Worm (Caenorhabditis elegans) whole organism, L4 larva: ENCODE data around the gene T23G7.2.
A peak's percentile ranks its signal among the peaks of the same experiment; 100 is the strongest.

Experiments used
- aha-1 ChIP-seq: fragments of 150-350 bp; peaks from one replicate; lab custom pipeline; 2014; ENCODE audit warnings: missing biosample characterization, missing genetic modification characterization
- aly-2 ChIP-seq: sonication (generic microtip); optimal IDR thresholded peaks from 2 replicates; lab custom pipeline; 2018; ENCODE audit warnings: missing biosample characterization, missing genetic modification characterization
- ceh-82 ChIP-seq: sonication (generic microtip); optimal IDR thresholded peaks from 2 replicates; lab custom pipeline; 2017; ENCODE audit warnings: missing biosample characterization, missing genetic modification characterization
- ctbp-1 ChIP-seq: fragments of 200-800 bp; sonication (Bioruptor generic); IDR thresholded peaks from 2 replicates; pipeline ENCODE4 v1.3.6; 2022; ENCODE audit warnings: missing genetic modification reagents, missing genetic modification characterization, missing compliant biosample characterization
- daf-12 ChIP-seq: fragments of 150-350 bp; optimal IDR thresholded peaks from 2 replicates; lab custom pipeline; 2014; ENCODE audit warnings: missing biosample characterization, missing genetic modification reagents, missing genetic modification characterization
- daf-16 ChIP-seq, 3 experiments: sonication (generic microtip); optimal IDR thresholded peaks; 2 replicates each; lab custom pipeline; 2016 to 2017; ENCODE audit warnings: missing genetic modification characterization in 3 of 3, missing genetic modification reagents in 3 of 3, mild to moderate bottlenecking in 2 of 3, missing compliant biosample characterization in 2 of 3, missing biosample characterization in 1 of 3, moderate library complexity in 1 of 3
- dve-1 ChIP-seq: sonication (generic microtip); optimal IDR thresholded peaks from 2 replicates; lab custom pipeline; 2017; ENCODE audit warnings: antibody characterized with exemption, mild to moderate bottlenecking, missing genetic modification characterization, missing compliant biosample characterization; ENCODE audit not compliant: insufficient read depth
- egl-43 ChIP-seq: fragments of 200-800 bp; sonication (Bioruptor generic); IDR thresholded peaks from 2 replicates; pipeline ENCODE4 v1.3.6; 2022; ENCODE audit warnings: missing genetic modification reagents, missing genetic modification characterization, missing compliant biosample characterization
- hlh-30 ChIP-seq: sonication (generic microtip); optimal IDR thresholded peaks from 2 replicates; lab custom pipeline; 2017; ENCODE audit warnings: antibody characterized with exemption, mild to moderate bottlenecking, missing genetic modification characterization, missing compliant biosample characterization; ENCODE audit not compliant: insufficient read depth
- mes-2 ChIP-seq: sonication (generic microtip); optimal IDR thresholded peaks from 2 replicates; lab custom pipeline; 2016; ENCODE audit warnings: missing genotype, mild to moderate bottlenecking, missing genetic modification characterization, missing compliant biosample characterization; ENCODE audit not compliant: poor library complexity, severe bottlenecking
- nhr-102 ChIP-seq: sonication (generic microtip); optimal IDR thresholded peaks from 2 replicates; lab custom pipeline; 2016; ENCODE audit warnings: mild to moderate bottlenecking, missing genetic modification characterization, moderate library complexity, missing compliant biosample characterization
- nhr-28 ChIP-seq: fragments of 150-350 bp; optimal IDR thresholded peaks from 2 replicates; lab custom pipeline; 2014; ENCODE audit warnings: missing biosample characterization, missing genetic modification characterization
- nhr-76 ChIP-seq: fragments of 150-350 bp; optimal IDR thresholded peaks from 2 replicates; lab custom pipeline; 2014; ENCODE audit warnings: missing biosample characterization, missing genetic modification characterization
- php-3 ChIP-seq: fragments of 200-800 bp; sonication (Bioruptor generic); IDR thresholded peaks from 2 replicates; pipeline ENCODE4 v1.3.6; 2022; ENCODE audit warnings: missing genetic modification reagents, missing genetic modification characterization, missing compliant biosample characterization
- pqm-1 ChIP-seq: sonication (generic microtip); optimal IDR thresholded peaks from 2 replicates; lab custom pipeline; 2017; ENCODE audit warnings: missing biosample characterization, missing genetic modification characterization
- unc-62 ChIP-seq, 3 experiments: fragments of 150-350 bp in 1 of 3; sonication (generic microtip); optimal IDR thresholded peaks in 2 of 3; peaks in 1 of 3; 1 replicate in 1 of 3; 2 replicates in 2 of 3; lab custom pipeline; 2014 to 2017; ENCODE audit warnings: missing biosample characterization in 3 of 3, missing genetic modification characterization in 3 of 3, missing genetic modification reagents in 3 of 3, missing genotype in 1 of 3
- zip-2 ChIP-seq: fragments of 150-350 bp; optimal IDR thresholded peaks from 2 replicates; lab custom pipeline; 2014; ENCODE audit warnings: missing biosample characterization, missing genetic modification characterization

Gene T23G7.2

DNA sequence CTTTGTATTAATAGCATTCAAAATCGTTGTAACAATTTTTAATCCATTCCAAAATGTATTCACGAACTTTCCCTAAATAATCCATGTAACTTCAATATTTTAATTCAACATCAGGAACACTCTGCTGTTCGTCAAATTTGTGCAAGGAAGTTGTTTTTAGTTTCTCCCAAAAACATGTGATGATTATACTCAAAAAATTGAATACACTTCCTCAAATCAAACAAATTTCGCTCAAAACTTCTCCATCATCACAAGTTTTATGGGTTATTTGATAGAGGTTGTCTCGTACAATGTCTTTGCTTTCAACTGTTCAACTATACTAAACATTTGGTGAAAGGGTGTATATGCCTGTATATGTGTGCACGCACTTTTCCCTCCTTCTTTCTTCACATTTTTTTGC is 47.7 kb downstream of the T23G7.2 start:
- TF ChIP-seq egl-43 (GFP tag; lab: Robert Waterston, UW) (no peak), daf-16 (GFP tag; optimal IDR thresholded peaks at IDR 0.05; lab: Kevin White, UChicago) (no peak), daf-16 (tag; optimal IDR thresholded peaks at IDR 0.05; lab: Kevin White, UChicago) (peak; percentile 32), php-3 (GFP tag; lab: Robert Waterston, UW) (0 out of 2 replicates have a peak, but pooled peaks have one; percentile 16), aly-2 (tag; lab: Kevin White, UChicago) (no peak), hlh-30 (tag; lab: Kevin White, UChicago) (peak; percentile 6), pqm-1 (peak; percentile 44), dve-1 (tag; lab: Kevin White, UChicago) (peak; percentile 57), aha-1 (tag; lab: Kevin White, UChicago) (peak; percentile 72), nhr-28 (peak; percentile 29)

DNA sequence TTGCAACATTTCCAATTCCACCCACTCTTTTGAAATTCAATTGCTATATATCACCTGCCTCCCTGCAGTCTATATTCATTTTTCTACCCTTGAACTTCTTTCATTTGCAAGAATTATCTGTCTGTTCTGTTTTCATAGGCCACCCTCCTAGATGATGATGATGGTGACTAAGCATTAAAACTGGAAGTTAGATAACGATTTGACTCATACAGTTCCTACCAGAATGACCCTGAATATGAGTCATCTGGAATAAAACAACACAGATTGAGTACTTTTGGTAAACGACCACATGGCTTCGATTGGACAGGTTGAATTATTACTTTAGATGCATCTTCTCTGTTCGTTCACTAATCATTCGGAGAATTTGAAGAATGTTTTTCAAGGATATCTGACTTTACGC is 48.4 kb downstream of the T23G7.2 start:
- TF ChIP-seq mes-2 (tag; lab: Kevin White, UChicago) (peak; percentile 6), nhr-76 (no peak), ctbp-1 (GFP tag; lab: Robert Waterston, UW) (no peak), zip-2 (tag; lab: Kevin White, UChicago) (no peak), nhr-102 (tag; lab: Kevin White, UChicago) (no peak)

DNA sequence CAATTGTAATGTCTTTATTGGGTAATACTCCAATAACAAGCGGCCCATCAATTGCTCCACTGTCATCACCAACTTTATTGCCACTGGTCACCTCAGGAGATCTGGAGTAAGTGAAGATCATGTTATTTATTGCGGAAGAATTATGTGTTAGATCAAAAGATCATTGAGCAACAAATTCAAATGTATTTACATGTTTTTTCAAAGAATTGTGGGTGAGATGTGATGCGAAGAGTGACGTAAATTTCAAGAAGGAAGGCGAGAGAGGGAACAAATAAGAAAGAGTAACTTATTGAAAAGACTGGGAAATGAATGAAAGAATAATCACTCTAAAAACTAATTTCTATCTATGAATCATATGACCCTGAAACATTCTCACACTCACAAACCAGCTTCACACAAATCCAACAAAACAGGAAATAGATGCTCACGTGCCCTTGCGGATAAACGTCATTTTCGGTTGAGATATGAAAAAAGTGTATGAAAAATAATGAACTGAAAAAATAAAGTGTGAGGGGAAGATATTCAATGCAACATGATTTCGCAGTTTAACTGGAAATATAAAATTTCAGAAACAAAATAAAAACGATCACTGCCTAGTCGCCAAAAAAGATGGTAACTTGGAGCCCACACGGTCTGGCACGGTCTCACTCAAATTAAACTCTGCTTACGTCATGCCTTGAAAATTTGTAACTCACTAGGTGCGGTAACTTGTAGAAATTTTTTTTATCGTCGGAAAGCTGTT is 51.8 kb downstream of the T23G7.2 start:
- peak; percentile 51 for TF ChIP-seq aha-1 (tag; lab: Kevin White, UChicago)
- TF ChIP-seq unc-62 (GFP tag; optimal IDR thresholded peaks at IDR 0.05 in 1 of 2; lab: Kevin White, UChicago): peak in 1 of 2 experiments; percentile 68
- TF ChIP-seq unc-62 (tag; optimal IDR thresholded peaks at IDR 0.05; lab: Kevin White, UChicago): no peak
- no peak for TF ChIP-seq ceh-82 (tag; lab: Kevin White, UChicago)
- TF ChIP-seq hlh-30 (tag; lab: Kevin White, UChicago): peak; percentile 15

DNA sequence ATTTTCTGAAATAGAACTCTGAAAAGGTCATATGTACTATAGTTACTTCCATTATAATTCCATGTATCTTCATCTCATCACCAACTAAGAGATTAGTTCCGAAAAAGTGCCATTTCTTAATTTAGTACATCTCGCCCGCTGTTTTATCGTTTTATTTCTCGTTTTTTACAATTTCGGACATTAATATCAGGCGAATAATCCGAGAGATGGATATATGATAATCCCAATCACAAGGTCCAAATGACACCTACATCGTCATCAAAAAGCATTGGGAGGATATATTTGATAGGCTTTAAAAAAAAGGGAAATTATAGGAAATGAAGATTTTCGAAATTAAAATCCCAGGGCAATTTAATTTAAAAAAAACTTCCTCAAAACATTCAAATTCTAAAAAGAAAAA is 52.4 kb downstream of the T23G7.2 start:
- no peak for TF ChIP-seq daf-12 (tag; lab: Kevin White, UChicago)
